Fruit fly (Drosophila melanogaster) whole organism, embryonic: ENCODE results near the gene aln.

Experiments
- Abd-B ChIP-seq: fragments of 200-800 bp; sonication (Bioruptor generic); optimal IDR thresholded peaks from 2 replicates; lab custom pipeline; 2018; ENCODE audit warnings: missing biosample characterization, mild to moderate bottlenecking, missing genetic modification characterization, moderate library complexity
- BEAF-32 ChIP-seq: fragments of 200-800 bp; sonication (Bioruptor generic); optimal IDR thresholded peaks from 3 replicates; lab custom pipeline; 2017; ENCODE audit warnings: missing biosample characterization, missing genetic modification characterization, mild to moderate bottlenecking, moderate library complexity, missing genetic modification reagents
- CG11504 ChIP-seq: fragments of 200-800 bp; sonication (Bioruptor generic); optimal IDR thresholded peaks from 3 replicates; lab custom pipeline; 2019; ENCODE audit warnings: missing biosample characterization, mild to moderate bottlenecking, missing genetic modification characterization, moderate library complexity
- CG12659 ChIP-seq: fragments of 200-800 bp; sonication (Bioruptor generic); optimal IDR thresholded peaks from 3 replicates; lab custom pipeline; 2017; ENCODE audit warnings: mild to moderate bottlenecking, missing biosample characterization, missing genetic modification reagents, missing genetic modification characterization
- CG12744 ChIP-seq: fragments of 200-800 bp; sonication (Bioruptor generic); optimal IDR thresholded peaks from 2 replicates; lab custom pipeline; 2016; ENCODE audit warnings: missing biosample characterization, missing genetic modification characterization
- CG13424 ChIP-seq: fragments of 200-800 bp; sonication (Bioruptor generic); optimal IDR thresholded peaks from 2 replicates; lab custom pipeline; 2019; ENCODE audit warnings: missing biosample characterization, mild to moderate bottlenecking, missing genetic modification characterization, moderate library complexity
- CG15269 ChIP-seq: fragments of 200-800 bp; sonication (Bioruptor generic); optimal IDR thresholded peaks from 2 replicates; lab custom pipeline; 2018; ENCODE audit warnings: missing biosample characterization, mild to moderate bottlenecking, missing genetic modification characterization, moderate library complexity
- CG1529 ChIP-seq: fragments of 200-800 bp; sonication (Bioruptor generic); optimal IDR thresholded peaks from 3 replicates; lab custom pipeline; 2018; ENCODE audit warnings: missing biosample characterization, missing genetic modification characterization
- CG17802 ChIP-seq: fragments of 200-800 bp; sonication (Bioruptor generic); optimal IDR thresholded peaks from 2 replicates; lab custom pipeline; 2018; ENCODE audit warnings: missing biosample characterization, mild to moderate bottlenecking, missing genetic modification characterization, moderate library complexity
- CG18476 ChIP-seq: fragments of 200-800 bp; sonication (Bioruptor generic); optimal IDR thresholded peaks from 2 replicates; lab custom pipeline; 2016; ENCODE audit warnings: missing biosample characterization, mild to moderate bottlenecking, missing genetic modification characterization
- CG2120 ChIP-seq: fragments of 200-800 bp; sonication (Bioruptor generic); optimal IDR thresholded peaks from 3 replicates; lab custom pipeline; 2016; ENCODE audit warnings: missing biosample characterization, missing genetic modification characterization
- CG2199 ChIP-seq: fragments of 200-800 bp; sonication (Bioruptor generic); IDR thresholded peaks from 3 replicates; pipeline ENCODE4 v1.3.6; 2022; ENCODE audit warnings: missing biosample characterization, missing genetic modification characterization
- CG33213 ChIP-seq: fragments of 200-800 bp; sonication (Bioruptor generic); optimal IDR thresholded peaks from 3 replicates; lab custom pipeline; 2016; ENCODE audit warnings: missing biosample characterization, missing genetic modification characterization
- CG4617 ChIP-seq: fragments of 200-800 bp; sonication (Bioruptor generic); optimal IDR thresholded peaks from 3 replicates; lab custom pipeline; 2016; ENCODE audit warnings: missing biosample characterization, missing genetic modification characterization, borderline replicate concordance
- CG7271 ChIP-seq: fragments of 200-800 bp; sonication (Bioruptor generic); optimal IDR thresholded peaks from 2 replicates; lab custom pipeline; 2018; ENCODE audit warnings: missing biosample characterization, mild to moderate bottlenecking, missing genetic modification characterization, moderate library complexity
- CG7556 ChIP-seq: fragments of 200-800 bp; sonication (Bioruptor generic); optimal IDR thresholded peaks from 2 replicates; lab custom pipeline; 2017; ENCODE audit warnings: missing biosample characterization, mild to moderate bottlenecking, missing genetic modification characterization
- CoRest ChIP-seq: fragments of 200-800 bp; sonication (Bioruptor generic); optimal IDR thresholded peaks from 3 replicates; lab custom pipeline; 2018; ENCODE audit warnings: missing biosample characterization, mild to moderate bottlenecking, missing genetic modification characterization, moderate library complexity
- D19A ChIP-seq: fragments of 200-800 bp; optimal IDR thresholded peaks from 3 replicates; lab custom pipeline; 2019; ENCODE audit warnings: missing biosample characterization, mild to moderate bottlenecking, missing genetic modification characterization, moderate library complexity
- Dip3 ChIP-seq: fragments of 200-800 bp; sonication (Bioruptor generic); optimal IDR thresholded peaks from 3 replicates; lab custom pipeline; 2016; ENCODE audit warnings: missing biosample characterization, missing genetic modification characterization
- Fer1 ChIP-seq: fragments of 200-800 bp; sonication (Bioruptor generic); optimal IDR thresholded peaks from 2 replicates; lab custom pipeline; 2017; ENCODE audit warnings: missing biosample characterization, mild to moderate bottlenecking, missing genetic modification characterization
- Fer2 ChIP-seq: fragments of 200-800 bp; sonication (Bioruptor generic); optimal IDR thresholded peaks from 2 replicates; lab custom pipeline; 2018; ENCODE audit warnings: missing biosample characterization, mild to moderate bottlenecking, missing genetic modification characterization, moderate library complexity
- Fer3 ChIP-seq: fragments of 200-800 bp; sonication (Bioruptor generic); optimal IDR thresholded peaks from 2 replicates; lab custom pipeline; 2018; ENCODE audit warnings: missing biosample characterization, mild to moderate bottlenecking, missing genetic modification characterization, moderate library complexity
- Hmr ChIP-seq: fragments of 200-800 bp; sonication (Bioruptor generic); optimal IDR thresholded peaks from 3 replicates; lab custom pipeline; 2017; ENCODE audit warnings: mild to moderate bottlenecking, missing biosample characterization, missing genetic modification reagents, missing genetic modification characterization
- Hr51 ChIP-seq, 2 experiments: fragments of 200-800 bp; sonication (Bioruptor generic); optimal IDR thresholded peaks; 2 replicates in 1 of 2; 3 replicates in 1 of 2; lab custom pipeline; 2016 to 2018; ENCODE audit warnings: missing biosample characterization in 2 of 2, missing genetic modification characterization in 2 of 2, mild to moderate bottlenecking in 1 of 2, moderate library complexity in 1 of 2
- NfI ChIP-seq: fragments of 200-800 bp; sonication (Bioruptor generic); optimal IDR thresholded peaks from 3 replicates; lab custom pipeline; 2018; ENCODE audit warnings: missing biosample characterization, mild to moderate bottlenecking, missing genetic modification characterization, moderate library complexity
- Optix ChIP-seq: fragments of 200-800 bp; sonication (Bioruptor generic); IDR thresholded peaks from 3 replicates; pipeline ENCODE4 v1.3.6; 2022; ENCODE audit warnings: missing biosample characterization, missing genetic modification characterization
- PHDP ChIP-seq: fragments of 200-800 bp; sonication (Bioruptor generic); optimal IDR thresholded peaks from 3 replicates; lab custom pipeline; 2018; ENCODE audit warnings: missing biosample characterization, mild to moderate bottlenecking, missing genetic modification characterization, moderate library complexity
- Poxn ChIP-seq: fragments of 200-800 bp; sonication (Bioruptor generic); IDR thresholded peaks from 2 replicates; pipeline ENCODE4 v1.3.6; 2022; ENCODE audit warnings: missing biosample characterization, missing genetic modification characterization
- Sox100B ChIP-seq: fragments of 200-800 bp; sonication (Bioruptor generic); optimal IDR thresholded peaks from 3 replicates; lab custom pipeline; 2018; ENCODE audit warnings: missing biosample characterization, mild to moderate bottlenecking, missing genetic modification characterization
- abd-A ChIP-seq: fragments of 200-800 bp; sonication (Bioruptor generic); optimal IDR thresholded peaks from 3 replicates; lab custom pipeline; 2019; ENCODE audit warnings: missing biosample characterization, mild to moderate bottlenecking, missing genetic modification characterization, moderate library complexity
- az2 ChIP-seq: fragments of 200-800 bp; sonication (Bioruptor generic); optimal IDR thresholded peaks from 3 replicates; lab custom pipeline; 2016; ENCODE audit warnings: missing biosample characterization, missing genetic modification characterization
- cg ChIP-seq: fragments of 200-800 bp; sonication (Bioruptor generic); optimal IDR thresholded peaks from 3 replicates; lab custom pipeline; 2019; ENCODE audit warnings: missing biosample characterization, mild to moderate bottlenecking, missing genetic modification characterization, moderate library complexity
- chm ChIP-seq: fragments of 200-800 bp; sonication (Bioruptor generic); IDR thresholded peaks from 2 replicates; pipeline ENCODE4 v1.3.6; 2022; ENCODE audit warnings: missing biosample characterization, missing genetic modification characterization
- croc ChIP-seq: fragments of 200-800 bp; sonication (Bioruptor generic); conservative IDR thresholded peaks from 3 replicates; pipeline ENCODE4 v1.3.6; 2022; ENCODE audit warnings: missing biosample characterization, missing genetic modification characterization
- inv ChIP-seq: fragments of 200-800 bp; sonication (Bioruptor generic); IDR thresholded peaks from 2 replicates; pipeline ENCODE4 v1.3.6; 2022; ENCODE audit warnings: missing biosample characterization, missing genetic modification characterization; ENCODE audit not compliant: partially characterized antibody
- lmd ChIP-seq: fragments of 200-800 bp; sonication (Bioruptor generic); IDR thresholded peaks from 2 replicates; pipeline ENCODE4 v1.3.6; 2022; ENCODE audit warnings: missing biosample characterization, missing genetic modification characterization
- nerfin-2 ChIP-seq: fragments of 200-800 bp; sonication (Bioruptor generic); IDR thresholded peaks from 2 replicates; pipeline ENCODE4 v1.3.6; 2022; ENCODE audit warnings: missing biosample characterization, missing genetic modification characterization; ENCODE audit not compliant: partially characterized antibody
- oc ChIP-seq: fragments of 200-800 bp; sonication (Bioruptor generic); optimal IDR thresholded peaks from 2 replicates; lab custom pipeline; 2018; ENCODE audit warnings: missing biosample characterization, mild to moderate bottlenecking, missing genetic modification characterization, moderate library complexity
- otp ChIP-seq: fragments of 200-800 bp; sonication (Bioruptor generic); IDR thresholded peaks from 3 replicates; pipeline ENCODE4, ENCODE4 v1.3.6; 2022; ENCODE audit warnings: missing biosample characterization, missing genetic modification characterization
- pan ChIP-seq, 4 experiments: fragments of >200 bp in 3 of 4; fragments of 200-800 bp in 1 of 4; sonication (Bioruptor generic) in 1 of 4; optimal IDR thresholded peaks in 3 of 4; IDR thresholded peaks in 1 of 4; 2 replicates each; pipeline versions ENCODE4 v1.3.6 to Lab custom; 2017 to 2022; ENCODE audit warnings: missing biosample characterization in 2 of 4, missing genetic modification characterization in 2 of 4, mixed read lengths in 1 of 4
- scrt ChIP-seq: fragments of 200-800 bp; sonication (Bioruptor generic); optimal IDR thresholded peaks from 2 replicates; lab custom pipeline; 2018; ENCODE audit warnings: missing biosample characterization, mild to moderate bottlenecking, missing genetic modification characterization, moderate library complexity
- seq ChIP-seq: fragments of 200-800 bp; sonication (Bioruptor generic); IDR thresholded peaks from 2 replicates; pipeline ENCODE4 v1.3.6; 2022; ENCODE audit warnings: missing biosample characterization, missing genetic modification characterization
- slbo ChIP-seq: fragments of 200-800 bp; sonication (Bioruptor generic); IDR thresholded peaks from 2 replicates; pipeline ENCODE4 v1.3.6; 2022; ENCODE audit warnings: missing biosample characterization, missing genetic modification characterization
- ssp ChIP-seq: fragments of 200-800 bp; sonication (Bioruptor generic); IDR thresholded peaks from 2 replicates; pipeline ENCODE4 v1.3.6; 2022; ENCODE audit warnings: missing biosample characterization, missing genetic modification characterization
- z ChIP-seq: fragments of 200-800 bp; sonication (Bioruptor generic); IDR thresholded peaks from 3 replicates; pipeline ENCODE4 v1.3.6; 2022; ENCODE audit warnings: missing biosample characterization, missing genetic modification characterization

aln gene

dm6 chr3L:1007513-1008459 is 14.0 kb downstream of the aln start (continued):
- peak; percentile 60 for TF ChIP-seq Fer3 (tag; lab: Kevin White, UChicago)

dm6 chr3L:1010969-1011368 is 17.2 kb downstream of the aln start:
- TF ChIP-seq ssp (GFP tag; lab: Robert Waterston, UW) (0 out of 2 replicates have a peak, but pooled peaks have one; percentile 27), Poxn (no peak), Hr51 (GFP tag; optimal IDR thresholded peaks at IDR 0.05; lab: Kevin White, UChicago) (peak in 1 of 2 experiments; percentile 14), CG7271 (tag; lab: Kevin White, UChicago) (no peak), CG1529 (GFP tag; lab: Kevin White, UChicago) (no peak), PHDP (tag; lab: Kevin White, UChicago) (peak; percentile 8), CG13424 (tag; lab: Kevin White, UChicago) (peak; percentile 10), CG33213 (no peak), BEAF-32 (GFP tag; lab: Kevin White, UChicago) (no peak), lmd (GFP tag; lab: Robert Waterston, UW) (peak; percentile 51; the same call in 1 of the 2 replicates), z (GFP tag; lab: Robert Waterston, UW) (no peak), cg (GFP tag; lab: Kevin White, UChicago) (peak; percentile 37), slbo (GFP tag; lab: Robert Waterston, UW) (peak; percentile 49), chm (GFP tag; lab: Robert Waterston, UW) (no peak), CoRest (tag; lab: Kevin White, UChicago) (peak; percentile 1), Abd-B (GFP tag; lab: Kevin White, UChicago) (no peak), nerfin-2 (no peak), otp (GFP tag; lab: Robert Waterston, UW) (no peak), Fer1 (GFP tag; lab: Kevin White, UChicago) (peak; percentile 23), CG12659 (peak; percentile 24), croc (GFP tag; lab: Robert Waterston, UW) (no peak), CG15269 (peak; percentile 18), CG2120 (peak; percentile 17), CG12744 (GFP tag; lab: Kevin White, UChicago) (no peak), CG17802 (tag; lab: Kevin White, UChicago) (no peak), Optix (GFP tag; lab: Robert Waterston, UW) (no peak), inv (GFP tag; lab: Robert Waterston, UW) (no peak), CG18476 (no peak), seq (GFP tag; lab: Robert Waterston, UW) (no peak), D19A (tag; lab: Kevin White, UChicago) (no peak), Dip3 (GFP tag; lab: Kevin White, UChicago) (no peak), abd-A (no peak), Fer2 (no peak), CG4617 (no peak), CG7556 (GFP tag; lab: Kevin White, UChicago) (peak; percentile 33), CG2199 (GFP tag; lab: Robert Waterston, UW) (no peak), NfI (GFP tag; lab: Kevin White, UChicago) (no peak), Hmr (GFP tag; lab: Kevin White, UChicago) (peak; percentile 55), az2 (no peak), scrt (no peak), Sox100B (no peak), oc (no peak), pan (optimal IDR thresholded peaks at IDR 0.05; lab: Kevin White, UChicago) (no peak), pan (GFP tag; optimal IDR thresholded peaks at IDR 0.05 in 1 of 2, IDR thresholded peaks at IDR 0.05 in 1 of 2) (peak in 1 of 2 experiments; percentile 27), CG11504 (peak; percentile 40)
